Fruit fly (Drosophila melanogaster) whole organism, prepupa: ENCODE measurements around the gene PNUTS.

Source experiments
- CG15336 ChIP-seq: fragments of 200-800 bp; sonication (Bioruptor generic); IDR thresholded peaks from 2 replicates; pipeline ENCODE4 v1.3.6; 2022; ENCODE audit warnings: missing biosample characterization, missing genetic modification characterization
- CG1621 ChIP-seq: fragments of 200-800 bp; sonication (Bioruptor generic); optimal IDR thresholded peaks from 3 replicates; lab custom pipeline; 2018; ENCODE audit warnings: missing biosample characterization, mild to moderate bottlenecking, missing genetic modification characterization
- CG3032 ChIP-seq: fragments of 200-800 bp; optimal IDR thresholded peaks from 2 replicates; lab custom pipeline; 2019; ENCODE audit warnings: missing biosample characterization, mild to moderate bottlenecking, missing genetic modification characterization, moderate library complexity
- CG6792 ChIP-seq: fragments of 200-800 bp; sonication (Bioruptor generic); optimal IDR thresholded peaks from 3 replicates; lab custom pipeline; 2016; ENCODE audit warnings: missing biosample characterization, missing genetic modification characterization
- CG7368 ChIP-seq: fragments of 200-800 bp; sonication (Bioruptor generic); optimal IDR thresholded peaks from 3 replicates; lab custom pipeline; 2016; ENCODE audit warnings: missing biosample characterization, missing genetic modification characterization
- Eip75B ChIP-seq: fragments of 200-800 bp; sonication (Bioruptor generic); optimal IDR thresholded peaks from 3 replicates; lab custom pipeline; 2016; ENCODE audit warnings: missing biosample characterization, missing genetic modification characterization
- Eip93F ChIP-seq: fragments of 200-800 bp; sonication (Bioruptor generic); optimal IDR thresholded peaks from 2 replicates; lab custom pipeline; 2016; ENCODE audit warnings: missing biosample characterization, mild to moderate bottlenecking, missing genetic modification characterization
- Gug ChIP-seq: fragments of 200-800 bp; sonication (Bioruptor generic); IDR thresholded peaks from 2 replicates; pipeline ENCODE4 v1.3.6; 2022; ENCODE audit warnings: missing biosample characterization, missing genetic modification characterization
- Sox15 ChIP-seq: fragments of 200-800 bp; sonication (Bioruptor generic); optimal IDR thresholded peaks from 3 replicates; lab custom pipeline; 2016; ENCODE audit warnings: missing biosample characterization, missing genetic modification characterization
- achi ChIP-seq: fragments of 200-800 bp; sonication (Bioruptor generic); optimal IDR thresholded peaks from 3 replicates; lab custom pipeline; 2016; ENCODE audit warnings: missing biosample characterization, missing genetic modification characterization
- esn ChIP-seq: fragments of 200-800 bp; sonication (Bioruptor generic); optimal IDR thresholded peaks from 2 replicates; lab custom pipeline; 2016; ENCODE audit warnings: missing biosample characterization, mild to moderate bottlenecking, missing genetic modification characterization, moderate library complexity
- lz ChIP-seq: fragments of 200-800 bp; sonication (Bioruptor generic); optimal IDR thresholded peaks from 3 replicates; lab custom pipeline; 2016; ENCODE audit warnings: missing biosample characterization, missing genetic modification characterization
- topi ChIP-seq: fragments of 200-800 bp; sonication (Bioruptor generic); optimal IDR thresholded peaks from 3 replicates; lab custom pipeline; 2016; ENCODE audit warnings: missing biosample characterization, missing genetic modification characterization
- vri ChIP-seq: fragments of 200-800 bp; sonication (Bioruptor generic); optimal IDR thresholded peaks from 3 replicates; lab custom pipeline; 2016; ENCODE audit warnings: missing biosample characterization, mild to moderate bottlenecking, missing genetic modification characterization

- no peak for TF ChIP-seq CG7368 (GFP tag; lab: Kevin White, UChicago)
- TF ChIP-seq Sox15: no peak
- TF ChIP-seq vri: peak; percentile 98
- peak; percentile 0 for TF ChIP-seq CG3032 (tag; lab: Kevin White, UChicago)
- no peak for TF ChIP-seq CG6792 (GFP tag; lab: Kevin White, UChicago)
- TF ChIP-seq esn (GFP tag; lab: Kevin White, UChicago): no peak
- no peak for TF ChIP-seq topi
- no peak for TF ChIP-seq Eip93F (GFP tag; lab: Kevin White, UChicago)
- TF ChIP-seq Gug: no peak
- TF ChIP-seq lz: peak; percentile 14
- TF ChIP-seq Eip75B (GFP tag; lab: Kevin White, UChicago): no peak
- TF ChIP-seq CG1621 (tag; lab: Kevin White, UChicago): peak; percentile 16
- no peak for TF ChIP-seq achi (GFP tag; lab: Kevin White, UChicago)
- TF ChIP-seq CG15336 (GFP tag; lab: Robert Waterston, UW): no peak
Observed at dm6 chr2L:871419-871846, 1.2 kb downstream of the PNUTS start.
